Fruit fly (Drosophila melanogaster) whole organism, prepupa: ENCODE results near the gene LysB.

ENCODE experiments used
- CG6854 ChIP-seq: fragments of 200-800 bp; sonication (Bioruptor generic); optimal IDR thresholded peaks from 2 replicates; lab custom pipeline; 2017; ENCODE audit warnings: missing biosample characterization, mild to moderate bottlenecking, missing genetic modification characterization
- CG8119 ChIP-seq: fragments of 200-800 bp; sonication (Bioruptor generic); IDR thresholded peaks from 3 replicates; pipeline ENCODE4 v1.3.6; 2022; ENCODE audit warnings: missing biosample characterization, missing genetic modification characterization
- Eip78C ChIP-seq: fragments of 200-800 bp; sonication (Bioruptor generic); peaks from one replicate; lab custom pipeline; 2016; ENCODE audit warnings: missing biosample characterization, missing genetic modification characterization
- Ets96B ChIP-seq: fragments of 200-800 bp; optimal IDR thresholded peaks from 2 replicates; lab custom pipeline; 2019; ENCODE audit warnings: missing biosample characterization, mild to moderate bottlenecking, missing genetic modification characterization, moderate library complexity
- Gug ChIP-seq: fragments of 200-800 bp; sonication (Bioruptor generic); IDR thresholded peaks from 2 replicates; pipeline ENCODE4 v1.3.6; 2022; ENCODE audit warnings: missing biosample characterization, missing genetic modification characterization
- Hr4 ChIP-seq: fragments of 200-800 bp; sonication (Bioruptor generic); optimal IDR thresholded peaks from 3 replicates; lab custom pipeline; 2016; ENCODE audit warnings: missing biosample characterization, missing genetic modification characterization
- Lpt ChIP-seq: fragments of 200-800 bp; sonication (Bioruptor generic); optimal IDR thresholded peaks from 3 replicates; lab custom pipeline; 2016; ENCODE audit warnings: missing biosample characterization, missing genetic modification characterization
- dac ChIP-seq: fragments of 200-800 bp; sonication (Bioruptor generic); optimal IDR thresholded peaks from 2 replicates; lab custom pipeline; 2017; ENCODE audit warnings: missing biosample characterization, mild to moderate bottlenecking, missing genetic modification characterization
- fkh ChIP-seq: fragments of 200-800 bp; sonication (Bioruptor generic); optimal IDR thresholded peaks from 3 replicates; lab custom pipeline; 2017; ENCODE audit warnings: missing biosample characterization, mild to moderate bottlenecking, missing genetic modification characterization, moderate library complexity

DNA sequence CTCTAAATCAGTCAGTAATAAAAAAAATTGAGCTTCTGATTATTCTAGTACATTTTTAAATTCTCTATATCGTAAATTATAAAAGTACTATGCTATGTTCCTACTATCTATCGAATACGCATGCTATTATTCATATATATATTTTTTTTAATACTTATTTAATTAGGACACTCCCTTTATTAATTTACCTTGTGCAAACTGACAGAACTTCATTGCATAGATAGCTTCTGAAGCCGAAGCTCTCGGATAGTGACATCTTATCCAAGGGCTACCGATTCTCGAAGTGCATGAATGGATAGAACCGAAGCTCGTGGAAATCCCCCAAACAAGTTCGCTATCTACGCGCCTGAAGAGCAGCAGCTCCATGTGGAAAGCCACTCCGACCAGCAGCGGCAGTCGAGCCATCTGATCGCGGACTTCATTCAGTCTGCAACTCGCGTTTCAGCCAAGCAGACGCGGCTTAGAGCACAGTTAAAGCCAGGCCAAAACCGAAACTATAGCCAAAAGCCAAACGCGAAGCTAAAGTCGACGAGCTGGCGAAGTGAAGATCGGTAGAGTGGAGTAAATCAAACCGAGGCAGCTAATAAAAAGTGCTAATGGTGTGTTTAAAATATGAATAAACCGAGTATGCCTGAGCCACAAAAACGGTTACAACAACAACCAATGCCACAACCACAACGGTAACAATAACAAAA lies 6.7 kb upstream of the LysB start, which contains the start of gene mwh:
- TF ChIP-seq Eip78C (GFP tag; lab: Kevin White, UChicago) (peak; percentile 36), fkh (GFP tag; lab: Kevin White, UChicago) (no peak), Lpt (GFP tag; lab: Kevin White, UChicago) (no peak), Hr4 (GFP tag; lab: Kevin White, UChicago) (peak; percentile 53), dac (GFP tag; lab: Kevin White, UChicago) (peak; percentile 60), Gug (GFP tag; lab: Robert Waterston, UW) (no peak), CG8119 (0 out of 3 replicates have a peak, but pooled peaks have one; percentile 31), CG6854 (GFP tag; lab: Kevin White, UChicago) (no peak), Ets96B (tag; lab: Kevin White, UChicago) (no peak)
